Worm (Caenorhabditis elegans): Measurements from ENCODE around the gene clec-174.

clec-174 gene

DNA sequence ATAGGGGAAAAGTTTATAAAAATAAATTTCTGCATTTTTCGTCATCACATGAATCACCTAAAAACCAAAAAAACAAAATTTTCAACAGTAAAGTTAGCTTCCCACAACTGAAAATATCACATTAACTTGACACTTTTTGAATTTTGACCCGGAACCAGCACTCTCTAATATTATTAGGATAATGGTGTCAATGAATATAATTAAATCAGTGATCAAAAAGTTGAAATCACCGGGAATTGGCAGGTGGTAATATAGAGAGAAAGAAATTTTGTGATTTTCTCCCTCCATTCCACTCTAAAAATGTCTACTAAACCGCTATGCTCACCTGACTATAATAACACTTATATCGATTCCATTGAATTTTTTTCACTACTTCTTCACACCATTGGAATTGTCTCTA is 38.0 kb upstream of the clec-174 start, which contains the start of gene srh-222:
Gene srh-222, plus strand, starts transcription at position 301 of the 400 bp plus-strand sequence.
- TF ChIP-seq lin-32 (GFP tag; optimal IDR thresholded peaks at IDR 0.05) (no peak), pha-4 (tag; optimal IDR thresholded peaks at IDR 0.05) (no peak), elt-1 (tag; optimal IDR thresholded peaks at IDR 0.05; ENCODE audit: borderline replicate concordance, insufficient read depth) (no peak), unc-39 (tag; optimal IDR thresholded peaks at IDR 0.05) (no peak), lin-13 (tag; optimal IDR thresholded peaks at IDR 0.05) (no peak), mls-2 (tag; optimal IDR thresholded peaks at IDR 0.05) (no peak), ceh-39 (tag; optimal IDR thresholded peaks at IDR 0.05) (no peak), blmp-1 (tag; optimal IDR thresholded peaks at IDR 0.05) (no peak), nhr-237 (tag; optimal IDR thresholded peaks at IDR 0.05) (no peak), zip-8 (tag; optimal IDR thresholded peaks at IDR 0.05) (no peak), ham-2 (GFP tag; optimal IDR thresholded peaks at IDR 0.05) (no peak), ceh-83 (GFP tag; optimal IDR thresholded peaks at IDR 0.05) (no peak), ceh-43 (GFP tag; optimal IDR thresholded peaks at IDR 0.05) (no peak)

ce11 chrIV:3977965-3978523 is 36.5 kb upstream of the clec-174 start, which contains the start of gene srh-220:
srh-220 (minus strand) TSS chrIV:3978015.
- TF ChIP-seq ceh-39 (tag; optimal IDR thresholded peaks at IDR 0.05) (no peak), mab-5 (tag; optimal IDR thresholded peaks at IDR 0.05) (no peak), tbx-8 (GFP tag; optimal IDR thresholded peaks at IDR 0.05) (no peak), ces-1 (GFP tag; optimal IDR thresholded peaks at IDR 0.05) (no peak), unc-120 (tag; optimal IDR thresholded peaks at IDR 0.05; ENCODE audit: poor library complexity, severe bottlenecking) (no peak), mep-1 (tag; optimal IDR thresholded peaks at IDR 0.05) (no peak), drap-1 (GFP tag; optimal IDR thresholded peaks at IDR 0.05) (no peak), nhr-28 (tag; optimal IDR thresholded peaks at IDR 0.05) (no peak)

- TF ChIP-seq ceh-43 (GFP tag; optimal IDR thresholded peaks at IDR 0.05) (no peak), elt-3 (tag; optimal IDR thresholded peaks at IDR 0.05) (no peak), lin-13 (tag; optimal IDR thresholded peaks at IDR 0.05) (no peak), ztf-11 (tag; optimal IDR thresholded peaks at IDR 0.05) (no peak), unc-62 (GFP tag; optimal IDR thresholded peaks at IDR 0.05) (no peak), hlh-1 (tag; optimal IDR thresholded peaks at IDR 0.05) (no peak), nhr-28 (tag; optimal IDR thresholded peaks at IDR 0.05) (no peak), unc-120 (tag; optimal IDR thresholded peaks at IDR 0.05; ENCODE audit: poor library complexity, severe bottlenecking) (no peak), blmp-1 (tag; optimal IDR thresholded peaks at IDR 0.05) (no peak), snpc-4 (tag; optimal IDR thresholded peaks at IDR 0.05) (no peak), tbx-8 (GFP tag; optimal IDR thresholded peaks at IDR 0.05) (no peak), pha-4 (tag; optimal IDR thresholded peaks at IDR 0.05) (no peak), nhr-2 (tag; optimal IDR thresholded peaks at IDR 0.05) (no peak), mls-2 (tag; optimal IDR thresholded peaks at IDR 0.05) (no peak)
These were observed 31.5 kb upstream of the clec-174 start, which contains the start of gene clec-79 for ce11 chrIV:3973049-3973448. clec-79 (plus strand) TSS chrIV:3973349.

DNA sequence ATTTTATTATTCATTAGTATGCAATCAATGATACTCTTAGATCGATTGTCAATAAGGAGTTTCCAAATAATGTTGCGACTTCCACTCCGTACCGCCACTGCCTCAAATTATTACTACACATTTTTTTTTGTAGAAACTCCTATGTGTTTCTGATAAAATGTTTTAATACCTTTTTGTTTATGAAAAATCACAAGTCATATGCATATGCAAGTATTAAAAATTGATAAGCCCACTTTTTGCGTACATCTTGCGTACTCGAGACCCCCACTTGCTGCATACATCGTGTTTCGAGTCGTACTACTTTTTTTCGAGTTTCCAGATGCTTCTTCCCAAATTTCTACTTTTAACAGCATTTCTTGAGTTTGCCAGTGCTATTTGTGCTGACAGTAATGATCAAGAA is 23.5 kb upstream of the clec-174 start, which contains the start of gene clec-76:
Gene clec-76, plus strand, starts transcription at position 234 of the 400 bp plus-strand sequence.
- TF ChIP-seq pha-4 (tag; optimal IDR thresholded peaks at IDR 0.05) (no peak), ceh-39 (tag; optimal IDR thresholded peaks at IDR 0.05) (no peak), mls-2 (tag; optimal IDR thresholded peaks at IDR 0.05) (no peak), tbx-8 (GFP tag; optimal IDR thresholded peaks at IDR 0.05) (no peak), bed-3 (GFP tag; optimal IDR thresholded peaks at IDR 0.05) (no peak), hlh-1 (tag; optimal IDR thresholded peaks at IDR 0.05) (no peak), nhr-28 (tag; optimal IDR thresholded peaks at IDR 0.05) (no peak), drap-1 (GFP tag; optimal IDR thresholded peaks at IDR 0.05) (no peak)

- TF ChIP-seq ces-1 (GFP tag; optimal IDR thresholded peaks at IDR 0.05) = no peak
- no peak for TF ChIP-seq unc-120 (tag; optimal IDR thresholded peaks at IDR 0.05; ENCODE audit: poor library complexity, severe bottlenecking)
These were observed 22.0 kb upstream of the clec-174 start for ce11 chrIV:3963498-3963897.

DNA sequence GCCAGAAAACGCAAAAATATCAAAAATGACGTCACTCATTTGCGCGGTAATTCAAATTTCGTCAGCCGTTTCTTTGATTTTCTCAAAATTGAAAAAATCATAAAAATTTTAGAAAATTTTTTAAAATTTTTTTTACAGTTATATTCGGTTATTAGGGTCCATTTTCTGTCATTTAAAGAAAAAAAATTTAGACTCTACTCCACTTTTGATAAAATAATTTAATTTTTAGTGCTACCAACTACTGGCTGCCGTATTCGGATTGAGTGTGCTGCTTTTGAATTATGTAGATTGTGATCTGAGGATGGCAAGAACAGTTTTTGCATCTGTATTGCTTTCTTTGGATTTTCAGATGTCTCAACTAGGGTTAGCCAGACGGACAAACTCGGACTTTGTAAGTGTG is 21.1 kb upstream of the clec-174 start, which contains the start of gene Y46C8AM.1:
Gene Y46C8AM.1, plus strand, starts transcription at position 301 of the 400 bp plus-strand sequence.
- TF ChIP-seq nhr-28 (tag; optimal IDR thresholded peaks at IDR 0.05) (no peak), hlh-1 (tag; optimal IDR thresholded peaks at IDR 0.05) (no peak), drap-1 (GFP tag; optimal IDR thresholded peaks at IDR 0.05) (no peak), sem-2 (GFP tag; optimal IDR thresholded peaks at IDR 0.05) (no peak), ham-2 (GFP tag; optimal IDR thresholded peaks at IDR 0.05) (no peak), ces-1 (GFP tag; optimal IDR thresholded peaks at IDR 0.05) (no peak), unc-39 (tag; optimal IDR thresholded peaks at IDR 0.05) (no peak), mep-1 (tag; optimal IDR thresholded peaks at IDR 0.05) (no peak), ztf-11 (tag; optimal IDR thresholded peaks at IDR 0.05) (no peak), elt-1 (tag; optimal IDR thresholded peaks at IDR 0.05; ENCODE audit: borderline replicate concordance, insufficient read depth) (no peak), unc-120 (tag; optimal IDR thresholded peaks at IDR 0.05; ENCODE audit: poor library complexity, severe bottlenecking) (no peak), sptf-1 (tag; optimal IDR thresholded peaks at IDR 0.05) (no peak), mls-2 (tag; optimal IDR thresholded peaks at IDR 0.05) (no peak), ceh-39 (tag; optimal IDR thresholded peaks at IDR 0.05) (no peak), unc-62 (GFP tag; optimal IDR thresholded peaks at IDR 0.05) (no peak), tbx-8 (GFP tag; optimal IDR thresholded peaks at IDR 0.05) (no peak), elt-3 (tag; optimal IDR thresholded peaks at IDR 0.05) (no peak), blmp-1 (tag; optimal IDR thresholded peaks at IDR 0.05) (no peak), nhr-237 (tag; optimal IDR thresholded peaks at IDR 0.05) (no peak)

All from whole organism, mixed stage, embryonic.